Worm (Caenorhabditis elegans) whole organism, L3 larva: Measurements from ENCODE around the gene srlf-4.

Experiments used
- ZK546.5 ChIP-seq: sonication (generic microtip); optimal IDR thresholded peaks from 2 replicates; lab custom pipeline; 2017; ENCODE audit warnings: missing biosample characterization, missing genetic modification characterization
- aly-2 ChIP-seq: fragments of 150-350 bp; optimal IDR thresholded peaks from 2 replicates; lab custom pipeline; 2014; ENCODE audit warnings: missing biosample characterization, missing genetic modification characterization
- ceh-16 ChIP-seq: sonication (generic microtip); optimal IDR thresholded peaks from 2 replicates; lab custom pipeline; 2017; ENCODE audit warnings: missing biosample characterization, missing genetic modification characterization
- daf-12 ChIP-seq: fragments of 150-350 bp; optimal IDR thresholded peaks from 2 replicates; lab custom pipeline; 2014; ENCODE audit warnings: missing biosample characterization, missing genetic modification reagents, missing genetic modification characterization
- egl-27 ChIP-seq: sonication (generic microtip); optimal IDR thresholded peaks from 4 replicates; lab custom pipeline; 2017; ENCODE audit warnings: missing biosample characterization, missing genetic modification reagents, missing genetic modification characterization
- egl-5 ChIP-seq: fragments of 150-350 bp; optimal IDR thresholded peaks from 2 replicates; lab custom pipeline; 2017; ENCODE audit warnings: missing biosample characterization, missing genetic modification reagents, missing genetic modification characterization, inconsistent platforms
- elt-1 ChIP-seq: fragments of 150-350 bp; optimal IDR thresholded peaks from 2 replicates; lab custom pipeline; 2014; ENCODE audit warnings: missing biosample characterization, missing genetic modification characterization
- elt-2 ChIP-seq: sonication (generic microtip); optimal IDR thresholded peaks from 2 replicates; lab custom pipeline; 2016; ENCODE audit warnings: missing genetic modification reagents, mild to moderate bottlenecking, missing genetic modification characterization, missing compliant biosample characterization
- fkh-2 ChIP-seq: fragments of 150-350 bp; optimal IDR thresholded peaks from 2 replicates; lab custom pipeline; 2014; ENCODE audit warnings: missing biosample characterization, missing genetic modification reagents, missing genetic modification characterization
- fos-1 ChIP-seq: fragments of 150-350 bp; optimal IDR thresholded peaks from 2 replicates; lab custom pipeline; 2014; ENCODE audit warnings: missing biosample characterization, missing genetic modification characterization
- hmg-11 ChIP-seq: sonication (generic microtip); optimal IDR thresholded peaks from 2 replicates; lab custom pipeline; 2016; ENCODE audit warnings: missing genetic modification characterization, missing compliant biosample characterization
- jun-1 ChIP-seq: fragments of 150-350 bp; optimal IDR thresholded peaks from 2 replicates; lab custom pipeline; 2014; ENCODE audit warnings: missing biosample characterization, missing genetic modification reagents, missing genetic modification characterization
- lsy-12 ChIP-seq: sonication (generic microtip); optimal IDR thresholded peaks from 2 replicates; lab custom pipeline; 2016; ENCODE audit warnings: mild to moderate bottlenecking, missing genetic modification characterization, missing compliant biosample characterization
- nfya-1 ChIP-seq: sonication (generic microtip); optimal IDR thresholded peaks from 2 replicates; lab custom pipeline; 2017; ENCODE audit warnings: missing genetic modification characterization, mild to moderate bottlenecking, missing compliant biosample characterization, antibody characterized with exemption, moderate library complexity; ENCODE audit not compliant: insufficient read depth
- nhr-11 ChIP-seq: fragments of 150-350 bp; optimal IDR thresholded peaks from 2 replicates; lab custom pipeline; 2014; ENCODE audit warnings: missing biosample characterization, missing genetic modification characterization
- nhr-23 ChIP-seq: fragments of 150-350 bp; optimal IDR thresholded peaks from 2 replicates; lab custom pipeline; 2014; ENCODE audit warnings: missing biosample characterization, missing genetic modification reagents, missing genetic modification characterization
- nhr-237 ChIP-seq: fragments of 150-350 bp; optimal IDR thresholded peaks from 2 replicates; lab custom pipeline; 2014; ENCODE audit warnings: missing biosample characterization, missing genetic modification characterization
- nhr-25 ChIP-seq: sonication (generic microtip); optimal IDR thresholded peaks from 2 replicates; lab custom pipeline; 2017; ENCODE audit warnings: missing biosample characterization, missing genetic modification characterization
- nhr-28 ChIP-seq: fragments of 150-350 bp; optimal IDR thresholded peaks from 2 replicates; lab custom pipeline; 2014; ENCODE audit warnings: missing biosample characterization, missing genetic modification characterization
- nhr-67 ChIP-seq: fragments of 150-350 bp; optimal IDR thresholded peaks from 2 replicates; lab custom pipeline; 2014; ENCODE audit warnings: missing biosample characterization, missing genetic modification characterization
- pha-4 ChIP-seq: fragments of 150-350 bp; optimal IDR thresholded peaks from 2 replicates; lab custom pipeline; 2014; ENCODE audit warnings: missing biosample characterization, missing genetic modification reagents, missing genetic modification characterization
- pqm-1 ChIP-seq: fragments of 150-350 bp; optimal IDR thresholded peaks from 2 replicates; lab custom pipeline; 2017; ENCODE audit warnings: missing biosample characterization, missing genetic modification characterization, inconsistent platforms
- skn-1 ChIP-seq: fragments of 150-350 bp; optimal IDR thresholded peaks from 2 replicates; lab custom pipeline; 2014; ENCODE audit warnings: missing biosample characterization, missing genetic modification characterization
- snpc-4 ChIP-seq: fragments of 150-350 bp; optimal IDR thresholded peaks from 2 replicates; lab custom pipeline; 2014; ENCODE audit warnings: missing biosample characterization, missing genetic modification characterization
- tbx-2 ChIP-seq: sonication (generic microtip); optimal IDR thresholded peaks from 2 replicates; lab custom pipeline; 2016; ENCODE audit warnings: mild to moderate bottlenecking, missing genetic modification characterization, missing compliant biosample characterization
- unc-39 ChIP-seq: sonication (generic microtip); optimal IDR thresholded peaks from 4 replicates; lab custom pipeline; 2017; ENCODE audit warnings: missing biosample characterization, missing genetic modification characterization
- unc-62 ChIP-seq: fragments of 150-350 bp; sonication (generic microtip); optimal IDR thresholded peaks from 4 replicates; lab custom pipeline; 2014; ENCODE audit warnings: missing biosample characterization, missing genetic modification reagents, missing genetic modification characterization
- zag-1 ChIP-seq: fragments of 150-350 bp; optimal IDR thresholded peaks from 2 replicates; lab custom pipeline; 2014; ENCODE audit warnings: missing biosample characterization, missing genetic modification characterization
- ztf-4 ChIP-seq: fragments of 150-350 bp; optimal IDR thresholded peaks from 2 replicates; lab custom pipeline; 2014; ENCODE audit warnings: missing biosample characterization, missing genetic modification characterization

srlf-4 gene

DNA sequence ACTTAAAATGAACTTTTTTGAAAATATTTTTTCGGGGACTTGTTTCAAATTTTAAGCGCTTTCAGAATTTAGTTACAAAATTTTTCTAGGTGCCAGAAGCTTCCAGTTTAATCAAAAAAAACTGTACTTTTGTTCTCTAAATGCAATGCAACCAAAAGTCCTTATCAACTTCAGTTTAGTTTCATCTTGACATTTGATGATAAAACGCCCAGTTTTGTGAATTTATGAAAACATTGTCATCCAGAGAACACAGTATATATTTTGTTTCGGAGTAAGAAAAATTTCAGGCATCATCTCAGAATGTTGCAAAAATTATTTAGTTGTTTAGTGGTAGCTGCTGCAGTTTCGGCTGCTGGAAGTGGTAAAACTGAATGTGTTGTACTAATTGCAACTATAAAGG lies 33.5 kb upstream of the srlf-4 start, which contains the start of gene F55G11.6:
Gene F55G11.6 (plus strand): TSS at position 301 of the 400 bp plus-strand sequence.
- TF ChIP-seq snpc-4 (tag; lab: Kevin White, UChicago) (no peak), elt-2 (tag; lab: Kevin White, UChicago) (no peak)

DNA sequence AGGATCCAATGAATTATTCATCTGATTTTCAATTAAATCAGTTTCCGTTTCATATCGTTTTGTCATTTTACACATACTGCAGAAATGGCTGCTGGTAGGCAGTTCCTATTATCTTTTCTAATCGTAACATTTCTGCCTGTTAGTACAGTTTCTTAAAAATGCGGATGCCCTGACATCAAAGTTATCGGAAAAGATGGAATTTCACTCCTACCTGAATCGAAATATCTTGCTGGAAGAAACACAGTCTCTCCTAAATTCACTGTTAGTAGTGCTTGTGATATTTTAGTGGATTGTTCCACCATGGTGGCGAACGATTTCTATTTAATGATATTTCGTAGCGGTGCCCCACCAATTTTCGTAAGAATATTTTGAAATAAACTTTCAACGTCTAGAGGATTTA lies 24.2 kb upstream of the srlf-4 start, which contains the start of gene F55G11.10:
Gene F55G11.10 (plus strand): TSS at position 301 of the 400 bp plus-strand sequence.
- no peak for TF ChIP-seq ZK546.5 (tag; lab: Kevin White, UChicago)

DNA sequence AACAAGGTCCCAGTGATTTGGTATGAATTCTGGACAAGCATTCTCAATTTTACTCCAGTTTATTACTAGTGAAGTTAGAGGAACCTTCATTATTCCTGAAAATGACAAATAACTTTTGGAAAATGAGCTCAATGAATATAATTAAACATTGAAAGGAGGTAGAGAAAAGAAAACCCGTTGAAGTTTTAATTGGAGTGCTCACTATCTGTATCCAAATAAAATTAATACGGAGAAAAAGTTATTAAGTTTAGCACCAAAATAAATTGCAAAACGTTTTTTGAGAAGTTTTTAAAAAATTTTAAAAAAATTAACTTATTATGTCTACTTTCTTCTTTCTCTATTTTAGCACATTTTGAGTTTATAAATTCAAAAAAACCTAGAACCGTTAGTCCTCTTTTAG lies 22.3 kb upstream of the srlf-4 start, which contains the start of gene F55G11.1:
Gene F55G11.1 (minus strand): TSS at position 101 of the 400 bp plus-strand sequence.
- no peak for TF ChIP-seq zag-1 (tag; lab: Kevin White, UChicago)
- no peak for TF ChIP-seq unc-62 (GFP tag; lab: Kevin White, UChicago)
- no peak for TF ChIP-seq jun-1 (tag; lab: Kevin White, UChicago)
- TF ChIP-seq nhr-25 = no peak
- TF ChIP-seq nhr-28 (tag; lab: Kevin White, UChicago) = no peak
- no peak for TF ChIP-seq fos-1
- TF ChIP-seq egl-27 (tag; lab: Kevin White, UChicago) = no peak
- no peak for TF ChIP-seq nhr-237
- no peak for TF ChIP-seq egl-5 (tag; lab: Kevin White, UChicago)
- no peak for TF ChIP-seq daf-12 (tag; lab: Kevin White, UChicago)
- TF ChIP-seq, all 47 proteins: peak for 0

DNA sequence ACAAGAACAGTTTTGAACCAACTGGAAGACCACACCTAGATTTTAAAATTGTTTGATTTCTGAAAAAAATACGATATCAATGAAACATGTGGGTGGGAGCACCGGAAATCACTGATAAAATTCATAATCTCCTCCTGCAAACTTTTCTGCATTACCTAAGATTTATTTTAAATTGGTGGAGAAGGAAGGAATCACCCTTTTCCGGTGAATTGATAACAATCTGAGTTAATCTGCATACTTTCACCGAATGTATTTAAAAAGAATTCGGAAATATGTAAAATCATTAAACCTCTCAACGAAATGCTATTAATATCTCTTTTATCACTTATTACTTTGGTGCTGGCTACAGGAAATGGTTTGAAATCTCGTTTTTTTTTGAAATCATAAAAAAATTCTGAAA lies 18.4 kb upstream of the srlf-4 start, which contains the start of gene dct-19:
Gene dct-19 (plus strand): TSS at position 301 of the 400 bp plus-strand sequence.
- TF ChIP-seq aly-2 (tag; lab: Kevin White, UChicago) = no peak
- TF ChIP-seq nhr-23 = no peak
- TF ChIP-seq elt-1 = no peak
- TF ChIP-seq lsy-12 (tag; lab: Kevin White, UChicago) = no peak
- no peak for TF ChIP-seq nhr-67 (tag; lab: Kevin White, UChicago)

DNA sequence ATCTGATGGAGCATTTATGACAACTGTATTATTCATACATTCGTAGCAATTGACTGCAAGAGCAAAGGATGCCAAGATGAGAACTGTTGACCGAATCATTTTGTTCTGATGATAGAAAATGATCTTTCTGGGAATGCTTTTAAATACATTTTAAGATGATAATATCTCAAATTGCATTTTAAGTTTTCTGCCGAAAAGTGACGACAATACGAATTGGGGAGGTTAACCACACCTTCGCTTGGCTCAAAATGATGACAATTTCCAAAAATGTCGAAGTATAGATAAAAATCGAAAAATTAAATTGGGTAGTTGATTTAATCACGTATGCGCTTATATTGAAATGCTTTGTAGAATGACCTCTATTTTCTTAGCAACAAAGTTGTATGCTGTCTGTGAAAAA lies 17.0 kb upstream of the srlf-4 start, which contains the start of gene dod-24:
Gene dod-24 (minus strand): TSS at position 101 of the 400 bp plus-strand sequence.
- peak; percentile 5 for TF ChIP-seq elt-2 (tag; lab: Kevin White, UChicago)
- no peak for TF ChIP-seq nhr-11 (tag; lab: Kevin White, UChicago)
- TF ChIP-seq nhr-237 = no peak
- TF ChIP-seq, all 47 proteins: peak for 1

DNA sequence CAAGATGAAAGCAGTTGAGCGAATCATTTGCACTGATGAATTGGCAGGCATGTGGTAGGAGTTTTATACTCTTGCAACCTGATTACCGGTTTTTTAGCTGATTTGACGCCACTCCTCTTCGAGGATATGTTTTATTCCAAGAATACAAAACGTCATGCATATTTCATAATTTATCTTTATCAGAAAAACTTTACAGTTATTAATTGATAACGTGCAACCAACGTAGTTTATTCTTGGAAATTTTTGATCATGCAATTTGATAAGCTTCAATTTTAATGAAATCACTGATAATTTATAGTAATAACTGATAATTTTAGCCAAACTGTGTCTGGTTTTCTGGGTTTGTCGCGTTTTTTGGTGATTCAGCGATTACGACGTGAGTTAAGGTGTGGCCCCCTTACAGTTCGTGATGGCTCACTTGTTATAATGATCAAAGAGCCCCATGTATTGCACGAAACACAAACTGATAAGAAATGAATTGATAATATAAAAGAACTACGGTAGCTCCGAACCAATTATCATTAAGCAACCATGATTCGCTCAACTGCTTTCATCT lies 12.1 kb upstream of the srlf-4 start, which contains the start of the genes cld-1 and dod-21:
Gene cld-1 (minus strand): TSS at position 51 of the 556 bp plus-strand sequence.
Gene dod-21 (plus strand): TSS at position 518 of the 556 bp plus-strand sequence.
- TF ChIP-seq nfya-1 (peak; percentile 8), pqm-1 (tag; lab: Kevin White, UChicago) (peak; percentile 49), nhr-237 (no peak), elt-2 (tag; lab: Kevin White, UChicago) (peak; percentile 98)

DNA sequence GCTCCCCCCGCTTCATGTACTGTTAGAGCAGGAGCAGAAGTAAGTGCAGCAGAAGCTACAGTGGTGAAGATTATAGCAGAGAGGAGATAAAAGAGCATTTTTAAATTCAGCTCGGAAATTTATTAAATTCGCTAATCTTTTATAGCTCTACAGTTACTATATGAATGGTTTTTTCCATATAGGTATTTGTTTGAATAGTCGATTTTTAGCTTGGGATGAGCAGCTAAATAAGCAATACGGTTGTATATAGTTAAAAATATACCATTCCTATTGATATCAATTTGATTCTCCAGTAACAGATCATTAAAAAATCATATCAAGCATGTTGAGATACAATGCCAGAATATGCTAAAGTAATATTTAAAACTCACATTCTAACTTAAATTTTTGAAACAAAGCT lies 2.4 kb upstream of the srlf-4 start, which contains the start of gene srlf-5:
Gene srlf-5 (minus strand): TSS at position 101 of the 400 bp plus-strand sequence.
- TF ChIP-seq unc-39 (no peak), pha-4 (tag; lab: Kevin White, UChicago) (no peak), skn-1 (no peak), lsy-12 (tag; lab: Kevin White, UChicago) (no peak), fos-1 (no peak)

DNA sequence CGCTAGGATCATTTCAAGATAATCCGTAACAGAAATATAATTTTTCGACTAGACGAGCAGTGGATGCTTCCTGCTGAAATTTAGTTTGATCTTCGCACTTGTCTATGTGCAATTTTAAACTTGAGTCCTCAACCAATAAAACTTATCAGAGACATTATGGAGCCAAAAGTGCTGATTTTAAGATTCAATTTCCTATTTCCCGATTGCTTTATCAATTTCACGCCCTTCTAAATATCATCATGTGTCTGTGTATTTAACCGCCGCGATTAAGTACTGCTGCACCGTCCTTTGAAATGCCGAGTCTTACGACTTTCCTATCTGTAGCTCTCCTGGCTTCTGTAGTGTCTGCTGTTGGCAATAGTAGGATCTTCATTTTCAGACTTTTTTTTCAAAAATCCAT lies 3.2 kb downstream of the srlf-4 start, which contains the start of gene C32H11.4:
Gene C32H11.4 (plus strand): TSS at position 238 of the 400 bp plus-strand sequence.
- TF ChIP-seq aly-2 (tag; lab: Kevin White, UChicago) (no peak), hmg-11 (tag; lab: Kevin White, UChicago) (no peak), fkh-2 (tag; lab: Kevin White, UChicago) (no peak), tbx-2 (tag; lab: Kevin White, UChicago) (no peak), pqm-1 (tag; lab: Kevin White, UChicago) (peak; percentile 69), ceh-16 (tag; lab: Kevin White, UChicago) (no peak), nhr-11 (tag; lab: Kevin White, UChicago) (no peak), elt-2 (tag; lab: Kevin White, UChicago) (peak; percentile 85), nfya-1 (no peak), ztf-4 (tag; lab: Kevin White, UChicago) (no peak), snpc-4 (tag; lab: Kevin White, UChicago) (no peak), jun-1 (tag; lab: Kevin White, UChicago) (no peak), nhr-237 (no peak), zag-1 (tag; lab: Kevin White, UChicago) (no peak)
